Fruit fly (Drosophila melanogaster) whole organism, embryonic: Measurements from ENCODE around the gene Mdh2.

ENCODE experiments used
- Atf3 ChIP-seq: fragments of 200-800 bp; sonication (Bioruptor generic); optimal IDR thresholded peaks from 3 replicates; lab custom pipeline; 2016; ENCODE audit warnings: missing biosample characterization, missing genetic modification characterization
- Atf6 ChIP-seq: fragments of 200-800 bp; sonication (Bioruptor generic); IDR thresholded peaks from 2 replicates; pipeline ENCODE4 v1.3.6; 2022; ENCODE audit warnings: missing biosample characterization, missing genetic modification characterization
- CG10321 ChIP-seq: fragments of 200-800 bp; sonication (Bioruptor generic); IDR thresholded peaks from 2 replicates; pipeline ENCODE4 v1.3.6; 2022; ENCODE audit warnings: missing biosample characterization, missing genetic modification characterization
- CG10959 ChIP-seq: fragments of 200-800 bp; sonication (Bioruptor generic); IDR thresholded peaks from 2 replicates; pipeline ENCODE4 v1.3.6; 2022; ENCODE audit warnings: missing biosample characterization, missing genetic modification characterization
- CG11723 ChIP-seq: fragments of 200-800 bp; sonication (Bioruptor generic); optimal IDR thresholded peaks from 2 replicates; lab custom pipeline; 2017; ENCODE audit warnings: missing biosample characterization, mild to moderate bottlenecking, missing genetic modification characterization
- CG12104 ChIP-seq: fragments of 200-800 bp; sonication (Bioruptor generic); optimal IDR thresholded peaks from 3 replicates; lab custom pipeline; 2016; ENCODE audit warnings: missing biosample characterization, missing genetic modification characterization
- CG12236 ChIP-seq: fragments of 200-800 bp; sonication (Bioruptor generic); optimal IDR thresholded peaks from 2 replicates; lab custom pipeline; 2016; ENCODE audit warnings: missing biosample characterization, missing genetic modification characterization
- CG14014 ChIP-seq: fragments of 200-800 bp; sonication (Bioruptor generic); IDR thresholded peaks from 2 replicates; pipeline ENCODE4 v1.3.6; 2022; ENCODE audit warnings: missing biosample characterization, missing genetic modification characterization
- CG15269 ChIP-seq: fragments of 200-800 bp; sonication (Bioruptor generic); optimal IDR thresholded peaks from 2 replicates; lab custom pipeline; 2018; ENCODE audit warnings: missing biosample characterization, mild to moderate bottlenecking, missing genetic modification characterization, moderate library complexity
- CG17361 ChIP-seq: fragments of 200-800 bp; sonication (Bioruptor generic); IDR thresholded peaks from 3 replicates; pipeline ENCODE4 v1.3.6; 2022; ENCODE audit warnings: missing biosample characterization, missing genetic modification characterization
- CG17612 ChIP-seq: fragments of 200-800 bp; sonication (Bioruptor generic); IDR thresholded peaks from 2 replicates; pipeline ENCODE4 v1.3.6; 2022; ENCODE audit warnings: missing biosample characterization, missing genetic modification characterization
- CG31388 ChIP-seq: fragments of 200-800 bp; sonication (Bioruptor generic); optimal IDR thresholded peaks from 2 replicates; lab custom pipeline; 2016; ENCODE audit warnings: missing biosample characterization, missing genetic modification characterization
- CG32532 ChIP-seq: fragments of 200-800 bp; sonication (Bioruptor generic); IDR thresholded peaks from 2 replicates; pipeline ENCODE4 v1.3.6; 2022; ENCODE audit warnings: missing biosample characterization, missing genetic modification characterization
- CG33557 ChIP-seq: fragments of 200-800 bp; sonication (Bioruptor generic); optimal IDR thresholded peaks from 2 replicates; lab custom pipeline; 2019; ENCODE audit warnings: missing biosample characterization, mild to moderate bottlenecking, missing genetic modification characterization, moderate library complexity
- CG3838 ChIP-seq: fragments of 200-800 bp; sonication (Bioruptor generic); optimal IDR thresholded peaks from 3 replicates; lab custom pipeline; 2016; ENCODE audit warnings: missing biosample characterization, missing genetic modification characterization
- CG4282 ChIP-seq: fragments of 200-800 bp; sonication (Bioruptor generic); optimal IDR thresholded peaks from 2 replicates; lab custom pipeline; 2016; ENCODE audit warnings: missing biosample characterization, missing genetic modification characterization
- CG6272 ChIP-seq: fragments of 200-800 bp; sonication (Bioruptor generic); IDR thresholded peaks from 2 replicates; pipeline ENCODE4 v1.3.6; 2022; ENCODE audit warnings: missing biosample characterization, missing genetic modification characterization
- CG7372 ChIP-seq: fragments of 200-800 bp; sonication (Bioruptor generic); IDR thresholded peaks from 2 replicates; pipeline ENCODE4 v1.3.6; 2022; ENCODE audit warnings: missing biosample characterization, missing genetic modification characterization
- CG7839 ChIP-seq: fragments of 200-800 bp; sonication (Bioruptor generic); optimal IDR thresholded peaks from 3 replicates; lab custom pipeline; 2018; ENCODE audit warnings: missing biosample characterization, mild to moderate bottlenecking, missing genetic modification characterization, moderate library complexity
- CG8388 ChIP-seq: fragments of 200-800 bp; sonication (Bioruptor generic); optimal IDR thresholded peaks from 2 replicates; lab custom pipeline; 2019; ENCODE audit warnings: missing biosample characterization, mild to moderate bottlenecking, missing genetic modification characterization, moderate library complexity
- CG8944 ChIP-seq: fragments of 200-800 bp; sonication (Bioruptor generic); optimal IDR thresholded peaks from 3 replicates; lab custom pipeline; 2016; ENCODE audit warnings: missing biosample characterization, missing genetic modification characterization
- CG9437 ChIP-seq: fragments of 200-800 bp; sonication (Bioruptor generic); optimal IDR thresholded peaks from 2 replicates; lab custom pipeline; 2018; ENCODE audit warnings: missing biosample characterization, mild to moderate bottlenecking, missing genetic modification characterization
- Dref ChIP-seq: fragments of 200-800 bp; sonication (Bioruptor generic); IDR thresholded peaks from 2 replicates; pipeline ENCODE4 v1.3.6; 2022; ENCODE audit warnings: missing biosample characterization, missing genetic modification characterization
- Hey ChIP-seq: fragments of 200-800 bp; sonication (Bioruptor generic); optimal IDR thresholded peaks from 3 replicates; lab custom pipeline; 2018; ENCODE audit warnings: missing biosample characterization, mild to moderate bottlenecking, missing genetic modification characterization
- Hsf ChIP-seq: fragments of 200-800 bp; sonication (Bioruptor generic); optimal IDR thresholded peaks from 3 replicates; lab custom pipeline; 2016; ENCODE audit warnings: missing biosample characterization, missing genetic modification characterization
- Jarid2 ChIP-seq: fragments of 200-800 bp; sonication (Bioruptor generic); optimal IDR thresholded peaks from 3 replicates; lab custom pipeline; 2017; ENCODE audit warnings: mild to moderate bottlenecking, missing biosample characterization, missing genetic modification reagents, missing genetic modification characterization
- MESR4 ChIP-seq: fragments of 200-800 bp; sonication (Bioruptor generic); optimal IDR thresholded peaks from 2 replicates; lab custom pipeline; 2018; ENCODE audit warnings: missing biosample characterization, mild to moderate bottlenecking, missing genetic modification characterization, moderate library complexity
- Max ChIP-seq: fragments of 200-800 bp; sonication (Bioruptor generic); optimal IDR thresholded peaks from 2 replicates; lab custom pipeline; 2016; ENCODE audit warnings: missing biosample characterization, mild to moderate bottlenecking, missing genetic modification characterization
- Opbp ChIP-seq: fragments of 200-800 bp; sonication (Bioruptor generic); IDR thresholded peaks from 3 replicates; pipeline ENCODE4 v1.3.6; 2022; ENCODE audit warnings: missing biosample characterization, missing genetic modification characterization; ENCODE audit not compliant: partially characterized antibody
- amos ChIP-seq: fragments of 200-800 bp; sonication (Bioruptor generic); IDR thresholded peaks from 2 replicates; pipeline ENCODE4 v1.3.6; 2022; ENCODE audit warnings: missing biosample characterization, missing genetic modification characterization; ENCODE audit not compliant: partially characterized antibody
- ara ChIP-seq: fragments of 200-800 bp; sonication (Bioruptor generic); IDR thresholded peaks from 2 replicates; pipeline ENCODE4 v1.3.6; 2022; ENCODE audit warnings: missing biosample characterization, missing genetic modification characterization
- bcd ChIP-seq: fragments of 200-800 bp; sonication (Bioruptor generic); optimal IDR thresholded peaks from 2 replicates; lab custom pipeline; 2017; ENCODE audit warnings: missing biosample characterization, mild to moderate bottlenecking, missing genetic modification characterization
- cas ChIP-seq: fragments of 200-800 bp; sonication (Bioruptor generic); IDR thresholded peaks from 2 replicates; pipeline ENCODE4 v1.3.6; 2022; ENCODE audit warnings: missing biosample characterization, missing genetic modification characterization
- chm ChIP-seq: fragments of 200-800 bp; sonication (Bioruptor generic); IDR thresholded peaks from 2 replicates; pipeline ENCODE4 v1.3.6; 2022; ENCODE audit warnings: missing biosample characterization, missing genetic modification characterization
- crp ChIP-seq, 2 experiments: fragments of 200-800 bp; sonication (Bioruptor generic); optimal IDR thresholded peaks; 2 replicates in 1 of 2; 3 replicates in 1 of 2; lab custom pipeline; 2017; ENCODE audit warnings: missing biosample characterization in 2 of 2, missing genetic modification characterization in 2 of 2, mild to moderate bottlenecking in 1 of 2, moderate library complexity in 1 of 2
- danr ChIP-seq: fragments of 200-800 bp; sonication (Bioruptor generic); IDR thresholded peaks from 2 replicates; pipeline ENCODE4 v1.3.6; 2022; ENCODE audit warnings: missing biosample characterization, missing genetic modification characterization
- dmrt11E ChIP-seq: fragments of 200-800 bp; sonication (Bioruptor generic); optimal IDR thresholded peaks from 3 replicates; lab custom pipeline; 2018; ENCODE audit warnings: missing biosample characterization, mild to moderate bottlenecking, missing genetic modification characterization, moderate library complexity
- exex ChIP-seq: fragments of 200-800 bp; sonication (Bioruptor generic); optimal IDR thresholded peaks from 4 replicates; lab custom pipeline; 2018; ENCODE audit warnings: missing biosample characterization, mild to moderate bottlenecking, missing genetic modification characterization, moderate library complexity
- h ChIP-seq: fragments of >200 bp; optimal IDR thresholded peaks from 2 replicates; lab custom pipeline; 2017
- klu ChIP-seq: fragments of 200-800 bp; sonication (Bioruptor generic); IDR thresholded peaks from 2 replicates; pipeline ENCODE4 v1.3.6; 2022; ENCODE audit warnings: missing biosample characterization, missing genetic modification characterization
- pho ChIP-seq: fragments of 200-800 bp; sonication (Bioruptor generic); optimal IDR thresholded peaks from 2 replicates; lab custom pipeline; 2016; ENCODE audit warnings: missing biosample characterization, missing genetic modification characterization
- pita ChIP-seq: fragments of 200-800 bp; sonication (Bioruptor generic); optimal IDR thresholded peaks from 2 replicates; lab custom pipeline; 2017; ENCODE audit warnings: missing biosample characterization, mild to moderate bottlenecking, missing genetic modification characterization
- pros ChIP-seq: fragments of 200-800 bp; sonication (Bioruptor generic); optimal IDR thresholded peaks from 3 replicates; lab custom pipeline; 2019; ENCODE audit warnings: missing biosample characterization, mild to moderate bottlenecking, missing genetic modification characterization, moderate library complexity
- sens-2 ChIP-seq: fragments of 200-800 bp; sonication (Bioruptor generic); IDR thresholded peaks from 2 replicates; pipeline ENCODE4 v1.3.6; 2022; ENCODE audit warnings: missing biosample characterization, missing genetic modification characterization
- so ChIP-seq: fragments of 200-800 bp; sonication (Bioruptor generic); IDR thresholded peaks from 3 replicates; pipeline ENCODE4 v1.3.6; 2022; ENCODE audit warnings: missing biosample characterization, missing genetic modification characterization
- stc ChIP-seq: fragments of 200-800 bp; sonication (Bioruptor generic); IDR thresholded peaks from 2 replicates; pipeline ENCODE4 v1.3.6; 2022; ENCODE audit warnings: missing biosample characterization, missing genetic modification characterization
- sug ChIP-seq: fragments of 200-800 bp; optimal IDR thresholded peaks from 2 replicates; lab custom pipeline; 2019; ENCODE audit warnings: missing biosample characterization, mild to moderate bottlenecking, missing genetic modification characterization, moderate library complexity
- ttk ChIP-seq: fragments of 200-800 bp; sonication (Bioruptor generic); IDR thresholded peaks from 2 replicates; pipeline ENCODE4 v2.1.2; 2022; ENCODE audit warnings: missing biosample characterization, missing genetic modification characterization
- tup ChIP-seq: fragments of 200-800 bp; sonication (Bioruptor generic); optimal IDR thresholded peaks from 2 replicates; lab custom pipeline; 2016; ENCODE audit warnings: missing biosample characterization, mild to moderate bottlenecking, missing genetic modification characterization, moderate library complexity
- twi ChIP-seq: fragments of 200-800 bp; optimal IDR thresholded peaks from 2 replicates; lab custom pipeline; 2019; ENCODE audit warnings: missing biosample characterization, mild to moderate bottlenecking, missing genetic modification characterization, moderate library complexity
- wek ChIP-seq: fragments of 200-800 bp; sonication (Bioruptor generic); optimal IDR thresholded peaks from 3 replicates; lab custom pipeline; 2018; ENCODE audit warnings: missing biosample characterization, mild to moderate bottlenecking, missing genetic modification characterization, moderate library complexity

Gene Mdh2

DNA sequence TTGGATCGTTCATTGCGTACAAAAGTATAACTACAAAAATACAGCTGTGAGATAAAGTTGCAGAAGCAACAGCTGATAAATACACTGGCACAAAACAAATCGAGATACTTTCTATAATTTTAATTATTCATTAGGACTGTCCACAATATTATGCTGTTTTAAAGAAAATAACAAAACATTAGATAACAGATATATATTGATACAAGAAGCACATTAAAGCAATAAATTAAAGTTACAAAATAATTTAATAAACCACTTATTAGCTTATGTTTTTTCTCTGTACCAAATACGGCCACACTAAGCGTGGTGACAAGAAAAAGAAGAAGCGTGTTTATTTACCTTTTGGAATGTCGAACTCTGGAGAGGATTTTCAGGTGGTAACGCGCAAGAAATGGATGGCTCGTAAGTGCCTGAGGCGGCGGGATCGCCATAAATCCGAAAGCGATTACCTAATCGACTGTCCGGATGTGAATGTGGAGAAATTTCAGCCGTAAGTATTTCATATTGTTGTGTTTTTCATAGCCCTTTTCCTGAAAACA, 5.9 kb upstream of the Mdh2 start, which contains the start of the genes CG7988 and CG7183 (continued):
- TF ChIP-seq pho (GFP tag; lab: Kevin White, UChicago) (peak; percentile 95), CG7372 (GFP tag; lab: Robert Waterston, UW) (peak; percentile 97), CG10321 (peak; percentile 84), tup (GFP tag; lab: Kevin White, UChicago) (peak; percentile 90), MESR4 (GFP tag; lab: Kevin White, UChicago) (peak; percentile 56), CG15269 (tag; lab: Kevin White, UChicago) (peak; percentile 98), Atf3 (peak; percentile 95), so (GFP tag; lab: Robert Waterston, UW) (peak; percentile 97), dmrt11E (peak; percentile 99), pros (GFP tag; lab: Kevin White, UChicago) (peak; percentile 47), CG8944 (GFP tag; lab: Kevin White, UChicago) (peak; percentile 92), exex (tag; lab: Kevin White, UChicago) (peak; percentile 82), bcd (GFP tag; lab: Kevin White, UChicago) (peak; percentile 96), sens-2 (peak; percentile 93), twi (tag; lab: Kevin White, UChicago) (peak; percentile 97), chm (GFP tag; lab: Robert Waterston, UW) (peak; percentile 97), sug (tag; lab: Kevin White, UChicago) (peak; percentile 96), CG17612 (GFP tag; lab: Robert Waterston, UW) (peak; percentile 97), amos (GFP tag; lab: Robert Waterston, UW) (no peak), CG12104 (GFP tag; lab: Kevin White, UChicago) (peak; percentile 95), crp (GFP tag; optimal IDR thresholded peaks at IDR 0.05; lab: Kevin White, UChicago) (peak; percentile 98), CG6272 (peak; percentile 98), CG11723 (GFP tag; lab: Kevin White, UChicago) (peak; percentile 92), CG9437 (peak; percentile 95), cas (peak; percentile 95), Hsf (GFP tag; lab: Kevin White, UChicago) (peak; percentile 98), wek (GFP tag; lab: Kevin White, UChicago) (peak; percentile 68), h (lab: Kevin White, UChicago) (no peak), pita (no peak), danr (peak; percentile 96), CG31388 (GFP tag; lab: Kevin White, UChicago) (peak; percentile 92), Hey (tag; lab: Kevin White, UChicago) (no peak), ttk (peak; percentile 99), CG3838 (GFP tag; lab: Kevin White, UChicago) (peak; percentile 94), klu (GFP tag; lab: Robert Waterston, UW) (peak; percentile 97), CG7839 (tag; lab: Kevin White, UChicago) (peak; percentile 99), CG32532 (GFP tag; lab: Robert Waterston, UW) (peak; percentile 99), Max (GFP tag; lab: Kevin White, UChicago) (peak; percentile 96), CG10959 (GFP tag; lab: Robert Waterston, UW) (peak; percentile 97), Opbp (no peak), CG14014 (GFP tag; lab: Robert Waterston, UW) (peak; percentile 97), stc (peak; percentile 98), Atf6 (GFP tag; lab: Robert Waterston, UW) (peak; percentile 97), CG12236 (GFP tag; lab: Kevin White, UChicago) (peak; percentile 89), ara (GFP tag; lab: Robert Waterston, UW) (peak; percentile 98), Jarid2 (GFP tag; lab: Kevin White, UChicago) (peak; percentile 77), Dref (peak; percentile 38; the same call in 1 of the 2 replicates), CG33557 (GFP tag; lab: Kevin White, UChicago) (peak; percentile 97), CG17361 (GFP tag; lab: Robert Waterston, UW) (peak; percentile 99), CG8388 (GFP tag; lab: Kevin White, UChicago) (peak; percentile 98), CG4282 (GFP tag; lab: Kevin White, UChicago) (peak; percentile 70)
